Fruit fly (Drosophila melanogaster): Measurements from ENCODE around the gene Sym.

Sym gene

DNA sequence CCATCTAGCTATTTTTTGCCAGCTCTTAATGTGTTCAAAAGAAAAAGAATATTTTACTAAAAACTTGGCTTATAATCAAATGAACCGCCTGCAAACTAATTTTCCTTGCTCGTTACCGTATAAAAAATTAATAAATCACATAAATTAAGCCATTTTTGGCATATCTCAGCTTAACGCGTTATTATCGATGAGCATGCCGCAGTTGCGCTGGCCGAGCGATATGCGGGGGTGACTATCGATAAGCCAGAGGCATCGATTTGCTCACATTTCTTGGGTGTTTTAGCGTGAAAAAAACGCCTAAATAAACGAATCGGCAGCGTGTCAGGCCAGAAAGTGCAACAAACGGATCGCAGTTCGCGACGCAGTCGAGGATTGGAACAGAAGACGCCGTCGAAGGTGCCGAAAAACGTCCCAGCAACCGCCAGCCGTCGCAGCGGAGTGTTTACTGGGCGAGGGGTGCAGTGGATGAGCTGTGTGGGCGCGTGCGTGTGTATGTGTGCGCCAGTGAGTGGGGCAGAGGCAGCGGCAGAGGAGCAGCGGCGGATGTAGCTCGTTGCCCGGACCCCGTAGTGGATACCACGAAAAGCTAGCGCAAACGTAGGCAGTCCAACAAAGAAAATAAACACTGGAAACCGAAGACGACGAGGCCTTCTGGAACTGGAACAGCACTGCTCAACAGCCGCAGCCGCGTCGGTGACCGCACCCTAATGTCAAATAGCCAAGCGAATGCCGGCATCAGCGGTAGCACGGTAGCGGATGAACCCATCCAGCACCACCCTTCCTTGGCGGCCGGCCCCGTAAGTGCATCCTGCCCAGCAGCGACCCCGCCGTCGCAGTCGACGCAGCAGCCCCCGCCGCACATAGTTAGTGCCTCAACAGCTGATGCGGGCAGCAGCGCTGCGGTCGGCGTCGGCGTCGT lies at the start of gene Sym, which contains the start of gene Madm:
Sym (minus strand) TSS at position 199 of the 919 bp plus-strand sequence.
Madm (plus strand) TSS at position 233 of the 919 bp plus-strand sequence.
- TF ChIP-seq esn (GFP tag; optimal IDR thresholded peaks at IDR 0.05) (peak; percentile 49), Hr39 (GFP tag; optimal IDR thresholded peaks at IDR 0.05) (no peak), fkh (GFP tag; optimal IDR thresholded peaks at IDR 0.05) (peak; percentile 20), Eip93F (GFP tag; optimal IDR thresholded peaks at IDR 0.05) (no peak), CG31627 (GFP tag; optimal IDR thresholded peaks at IDR 0.05) (peak; percentile 55), Smox (GFP tag; optimal IDR thresholded peaks at IDR 0.05) (no peak), Sox15 (GFP tag; optimal IDR thresholded peaks at IDR 0.05) (no peak), Eip78C (GFP tag) (peak; percentile 76), salr (GFP tag; optimal IDR thresholded peaks at IDR 0.05) (no peak), cyc (GFP tag; optimal IDR thresholded peaks at IDR 0.05) (peak; percentile 41), lz (GFP tag; optimal IDR thresholded peaks at IDR 0.05) (peak; percentile 25), OdsH (GFP tag; optimal IDR thresholded peaks at IDR 0.05) (no peak), CG8119 (GFP tag; IDR thresholded peaks at IDR 0.05) (0 out of 3 replicates have a peak, but pooled peaks have one; percentile 22), CG1621 (tag; optimal IDR thresholded peaks at IDR 0.05) (peak; percentile 42), Sox14 (GFP tag; optimal IDR thresholded peaks at IDR 0.05) (peak; percentile 41), topi (GFP tag; optimal IDR thresholded peaks at IDR 0.05) (peak; percentile 39), CG11294 (GFP tag; IDR thresholded peaks at IDR 0.05) (no peak), CG3032 (tag; optimal IDR thresholded peaks at IDR 0.05) (peak; percentile 26), svp (GFP tag) (peak; percentile 72), Ets96B (tag; optimal IDR thresholded peaks at IDR 0.05) (peak; percentile 10)

DNA sequence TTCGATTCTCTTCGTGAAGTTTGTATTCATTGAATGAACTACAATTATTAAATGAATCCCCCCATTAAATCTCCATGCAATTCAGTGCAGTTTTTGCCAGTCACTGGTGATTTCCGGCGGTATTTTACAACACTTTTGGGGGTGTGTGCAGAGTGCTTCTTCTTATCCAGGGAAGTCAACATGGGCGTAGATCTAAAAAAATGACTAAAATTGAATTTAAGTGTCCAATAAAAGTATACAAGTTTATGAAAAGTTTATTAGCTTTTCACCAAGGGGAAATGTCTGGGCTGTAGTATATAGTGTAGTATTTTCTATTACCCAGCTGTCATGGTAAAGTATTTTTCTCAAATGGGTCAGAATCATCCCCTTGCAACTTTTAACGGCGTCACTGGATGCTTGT lies 49.2 kb upstream of the Sym start, which contains the start of gene Hpf1:
Hpf1 (plus strand) TSS at position 383 of the 400 bp plus-strand sequence.
- TF ChIP-seq Eip93F (GFP tag; optimal IDR thresholded peaks at IDR 0.05): peak; percentile 99
- peak; percentile 99 for TF ChIP-seq Sox14 (GFP tag; optimal IDR thresholded peaks at IDR 0.05)
- TF ChIP-seq fd85E (GFP tag; optimal IDR thresholded peaks at IDR 0.05): peak; percentile 98
- TF ChIP-seq fd59A (GFP tag; optimal IDR thresholded peaks at IDR 0.05): peak; percentile 98
- peak; percentile 98 for TF ChIP-seq spab (GFP tag; optimal IDR thresholded peaks at IDR 0.05)
- TF ChIP-seq dac (GFP tag; optimal IDR thresholded peaks at IDR 0.05): peak; percentile 98
- peak; percentile 96 for TF ChIP-seq CG9139 (GFP tag; optimal IDR thresholded peaks at IDR 0.05)
- TF ChIP-seq ss (GFP tag; optimal IDR thresholded peaks at IDR 0.05): peak; percentile 95 to 98
- TF ChIP-seq CG1621 (tag; optimal IDR thresholded peaks at IDR 0.05): peak; percentile 99
- peak; percentile 99 for TF ChIP-seq Ets21C (GFP tag; optimal IDR thresholded peaks at IDR 0.05)
- TF ChIP-seq CG11902 (GFP tag; optimal IDR thresholded peaks at IDR 0.05): peak; percentile 98
- peak; percentile 99 for TF ChIP-seq Ets96B (tag; optimal IDR thresholded peaks at IDR 0.05)
- TF ChIP-seq Blimp-1 (GFP tag; optimal IDR thresholded peaks at IDR 0.05): peak; percentile 95
- peak; percentile 99 for TF ChIP-seq CG8319 (GFP tag; optimal IDR thresholded peaks at IDR 0.05)
- peak; percentile 98 to 99 for TF ChIP-seq salr (GFP tag; optimal IDR thresholded peaks at IDR 0.05)
- TF ChIP-seq Hr4 (GFP tag; optimal IDR thresholded peaks at IDR 0.05): peak; percentile 99
- TF ChIP-seq eg (GFP tag; IDR thresholded peaks at IDR 0.05): peak; percentile 99
- TF ChIP-seq CG32006 (GFP tag; optimal IDR thresholded peaks at IDR 0.05): peak; percentile 99
- TF ChIP-seq CG11762 (GFP tag; optimal IDR thresholded peaks at IDR 0.05; ENCODE audit: insufficient read depth): peak; percentile 99
- peak; percentile 99 for TF ChIP-seq Hr39 (GFP tag; optimal IDR thresholded peaks at IDR 0.05)
- peak; percentile 99 for TF ChIP-seq CG10669 (GFP tag; optimal IDR thresholded peaks at IDR 0.05)
- TF ChIP-seq Sox15 (GFP tag; optimal IDR thresholded peaks at IDR 0.05): peak; percentile 99
- no peak for TF ChIP-seq fkh (GFP tag; optimal IDR thresholded peaks at IDR 0.05)
- TF ChIP-seq CG6163 (GFP tag; IDR thresholded peaks at IDR 0.05): peak; percentile 98
- peak; percentile 98 for TF ChIP-seq CG6854 (GFP tag; optimal IDR thresholded peaks at IDR 0.05)
- peak; percentile 99 for TF ChIP-seq CG10631 (GFP tag; optimal IDR thresholded peaks at IDR 0.05)
- peak; percentile 99 for TF ChIP-seq Smox (GFP tag; optimal IDR thresholded peaks at IDR 0.05)
- TF ChIP-seq svp (GFP tag): peak; percentile 100
- peak; percentile 99 for TF ChIP-seq CG8632 (GFP tag; optimal IDR thresholded peaks at IDR 0.05)
- peak; percentile 99 for TF ChIP-seq CG15336 (GFP tag; IDR thresholded peaks at IDR 0.05)
- TF ChIP-seq lz (GFP tag; optimal IDR thresholded peaks at IDR 0.05): peak; percentile 99
- peak; percentile 99 for TF ChIP-seq CG7368 (GFP tag; optimal IDR thresholded peaks at IDR 0.05)
- TF ChIP-seq net (GFP tag; optimal IDR thresholded peaks at IDR 0.05): peak; percentile 99
- peak; percentile 99 for TF ChIP-seq acj6 (GFP tag; optimal IDR thresholded peaks at IDR 0.05)
- TF ChIP-seq CG6808 (GFP tag; optimal IDR thresholded peaks at IDR 0.05): peak; percentile 98
- TF ChIP-seq esn (GFP tag; optimal IDR thresholded peaks at IDR 0.05): peak; percentile 100
- TF ChIP-seq CG3032 (tag; optimal IDR thresholded peaks at IDR 0.05): peak; percentile 99
- peak; percentile 98 for TF ChIP-seq Gug (GFP tag; IDR thresholded peaks at IDR 0.05)

All from whole organism, prepupa.